Worm (Caenorhabditis elegans): ENCODE data around the gene spp-6.

The spp-6 gene

ce11 chrX:7316485-7317391 lies at the start of gene spp-6, which contains the start of gene spp-2:
spp-6 (plus strand) TSS chrX:7317341.
spp-2 (minus strand) TSS chrX:7316818.
- TF ChIP-seq B0310.2 (tag; optimal IDR thresholded peaks at IDR 0.05): no peak
- TF ChIP-seq hmbx-1 (tag; optimal IDR thresholded peaks at IDR 0.05): no peak
- TF ChIP-seq pes-1 (GFP tag; IDR thresholded peaks at IDR 0.05): no peak
- no peak for TF ChIP-seq ets-7 (tag; optimal IDR thresholded peaks at IDR 0.05)
- TF ChIP-seq ama-1 (optimal IDR thresholded peaks at IDR 0.05): no peak
- TF ChIP-seq scrt-1 (GFP tag; IDR thresholded peaks at IDR 0.05): no peak
- no peak for TF ChIP-seq sea-1 (GFP tag; conservative IDR thresholded peaks at IDR 0.05)
- TF ChIP-seq ceh-13 (GFP tag; optimal IDR thresholded peaks at IDR 0.05): no peak
- TF ChIP-seq tbx-11 (GFP tag; IDR thresholded peaks at IDR 0.05): no peak

DNA sequence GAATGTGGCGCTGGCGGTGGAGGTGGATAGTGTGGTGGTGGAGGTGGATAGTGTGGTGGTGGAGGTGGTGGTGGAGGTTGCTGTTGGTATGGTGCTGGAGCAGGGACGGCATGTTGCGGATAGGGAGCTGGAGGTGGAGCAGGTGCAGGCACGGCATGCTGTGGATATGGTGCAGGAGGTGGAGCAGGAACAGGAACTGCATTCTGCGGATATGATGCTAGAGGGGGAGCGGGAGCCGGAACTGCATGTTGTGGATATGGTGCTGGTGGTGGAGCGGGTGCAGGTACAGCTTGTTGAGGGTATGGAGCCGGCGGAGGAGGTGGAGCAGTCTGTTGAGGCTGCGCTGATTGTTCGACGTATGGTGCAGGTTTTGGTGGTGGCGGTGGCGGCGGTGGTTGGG lies 48.2 kb upstream of the spp-6 start:
- TF ChIP-seq ets-7 (tag; optimal IDR thresholded peaks at IDR 0.05) (no peak), tbx-11 (GFP tag; IDR thresholded peaks at IDR 0.05) (no peak), sea-1 (GFP tag; conservative IDR thresholded peaks at IDR 0.05) (0 out of 2 replicates have a peak, but pooled peaks have one; percentile 31), flt-1 (GFP tag; IDR thresholded peaks at IDR 0.05) (no peak), B0310.2 (tag; optimal IDR thresholded peaks at IDR 0.05) (no peak), aly-1 (tag; optimal IDR thresholded peaks at IDR 0.05) (no peak), tra-4 (tag; optimal IDR thresholded peaks at IDR 0.05) (no peak), hmbx-1 (tag; optimal IDR thresholded peaks at IDR 0.05) (no peak), scrt-1 (GFP tag; IDR thresholded peaks at IDR 0.05) (0 out of 2 replicates have a peak, but pooled peaks have one; percentile 30), hnd-1 (tag; optimal IDR thresholded peaks at IDR 0.05) (no peak)

- TF ChIP-seq pes-1 (GFP tag; IDR thresholded peaks at IDR 0.05) (no peak), tbx-37 (GFP tag; conservative IDR thresholded peaks at IDR 0.05) (no peak), tbx-11 (GFP tag; IDR thresholded peaks at IDR 0.05) (no peak), hmg-4 (GFP tag; optimal IDR thresholded peaks at IDR 0.05) (no peak), sea-1 (GFP tag; conservative IDR thresholded peaks at IDR 0.05) (no peak), B0310.2 (tag; optimal IDR thresholded peaks at IDR 0.05) (no peak), tra-4 (tag; optimal IDR thresholded peaks at IDR 0.05) (no peak), F13C5.2 (tag; optimal IDR thresholded peaks at IDR 0.05) (no peak), hmbx-1 (tag; optimal IDR thresholded peaks at IDR 0.05) (no peak), flt-1 (GFP tag; IDR thresholded peaks at IDR 0.05) (no peak), ceh-13 (GFP tag; optimal IDR thresholded peaks at IDR 0.05) (no peak), scrt-1 (GFP tag; IDR thresholded peaks at IDR 0.05) (no peak), aly-1 (tag; optimal IDR thresholded peaks at IDR 0.05) (no peak), ama-1 (optimal IDR thresholded peaks at IDR 0.05) (no peak), hnd-1 (tag; optimal IDR thresholded peaks at IDR 0.05) (no peak), ets-7 (tag; optimal IDR thresholded peaks at IDR 0.05) (no peak), ceh-36 (tag; optimal IDR thresholded peaks at IDR 0.05) (no peak)
These were observed 47.8 kb upstream of the spp-6 start, which contains the start of gene grd-7 for ce11 chrX:7269379-7269778. grd-7 (minus strand) TSS chrX:7269479.

ce11 chrX:7271968-7272367 lies 45.2 kb upstream of the spp-6 start, which contains the start of gene F46H5.11:
F46H5.11 (minus strand) TSS chrX:7272068.
- TF ChIP-seq aly-1 (tag; optimal IDR thresholded peaks at IDR 0.05): no peak

DNA sequence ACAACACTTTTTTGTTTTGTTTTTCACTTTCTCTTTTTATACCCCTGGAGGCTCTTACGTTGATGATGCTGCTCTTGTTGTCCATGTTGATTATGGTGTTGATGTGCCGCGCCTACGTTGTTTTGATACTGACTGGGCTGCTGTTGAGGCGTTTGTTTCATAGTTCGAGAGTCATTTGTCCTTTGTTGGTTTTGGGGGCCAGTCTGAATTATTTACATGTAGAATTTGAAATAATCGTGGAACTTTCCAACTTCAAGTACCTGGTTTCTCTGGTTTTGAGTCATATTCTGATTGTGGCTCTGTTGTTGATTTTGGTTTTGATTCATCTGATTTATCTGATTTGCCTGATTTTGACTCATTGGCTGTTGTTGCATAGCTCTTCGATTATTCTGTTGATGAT lies 39.0 kb upstream of the spp-6 start:
- TF ChIP-seq B0310.2 (tag; optimal IDR thresholded peaks at IDR 0.05): no peak
- TF ChIP-seq ama-1 (optimal IDR thresholded peaks at IDR 0.05): no peak
- TF ChIP-seq F13C5.2 (tag; optimal IDR thresholded peaks at IDR 0.05): no peak

- TF ChIP-seq ama-1 (optimal IDR thresholded peaks at IDR 0.05) (no peak), hmbx-1 (tag; optimal IDR thresholded peaks at IDR 0.05) (no peak), B0310.2 (tag; optimal IDR thresholded peaks at IDR 0.05) (no peak), hmg-4 (GFP tag; optimal IDR thresholded peaks at IDR 0.05) (no peak), hnd-1 (tag; optimal IDR thresholded peaks at IDR 0.05) (no peak), aly-1 (tag; optimal IDR thresholded peaks at IDR 0.05) (no peak), ceh-36 (tag; optimal IDR thresholded peaks at IDR 0.05) (no peak), tra-4 (tag; optimal IDR thresholded peaks at IDR 0.05) (no peak), pes-1 (GFP tag; IDR thresholded peaks at IDR 0.05) (no peak), sea-1 (GFP tag; conservative IDR thresholded peaks at IDR 0.05) (no peak), tbx-11 (GFP tag; IDR thresholded peaks at IDR 0.05) (no peak), F13C5.2 (tag; optimal IDR thresholded peaks at IDR 0.05) (no peak), flt-1 (GFP tag; IDR thresholded peaks at IDR 0.05) (no peak), tbx-37 (GFP tag; conservative IDR thresholded peaks at IDR 0.05) (no peak), ceh-13 (GFP tag; optimal IDR thresholded peaks at IDR 0.05) (no peak)
These were observed 37.3 kb upstream of the spp-6 start, which contains the start of gene unc-10 for ce11 chrX:7279671-7280389. unc-10 (minus strand) TSS chrX:7280322.

DNA sequence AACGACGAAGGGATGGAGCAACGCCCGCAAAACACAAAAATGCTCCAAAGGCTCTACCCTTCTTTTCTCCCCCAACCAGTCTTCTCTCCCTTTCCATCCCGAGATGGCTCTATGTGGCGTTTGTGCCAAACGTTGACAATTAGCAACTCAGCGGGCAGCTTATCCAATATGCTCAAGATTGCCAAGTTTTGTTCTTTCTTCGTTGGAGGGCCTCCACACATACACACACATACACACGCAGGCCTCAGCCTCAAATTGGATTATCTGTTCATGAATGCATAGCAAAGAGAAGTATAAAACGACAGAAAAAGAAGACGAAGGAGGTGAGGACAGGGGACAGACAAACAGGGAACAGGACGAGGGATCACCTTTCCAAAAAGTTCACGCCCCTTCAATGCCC lies 35.8 kb upstream of the spp-6 start:
- peak; percentile 17 for TF ChIP-seq hmg-4 (GFP tag; optimal IDR thresholded peaks at IDR 0.05)
- no peak for TF ChIP-seq hmbx-1 (tag; optimal IDR thresholded peaks at IDR 0.05)
- TF ChIP-seq ceh-13 (GFP tag; optimal IDR thresholded peaks at IDR 0.05): no peak

DNA sequence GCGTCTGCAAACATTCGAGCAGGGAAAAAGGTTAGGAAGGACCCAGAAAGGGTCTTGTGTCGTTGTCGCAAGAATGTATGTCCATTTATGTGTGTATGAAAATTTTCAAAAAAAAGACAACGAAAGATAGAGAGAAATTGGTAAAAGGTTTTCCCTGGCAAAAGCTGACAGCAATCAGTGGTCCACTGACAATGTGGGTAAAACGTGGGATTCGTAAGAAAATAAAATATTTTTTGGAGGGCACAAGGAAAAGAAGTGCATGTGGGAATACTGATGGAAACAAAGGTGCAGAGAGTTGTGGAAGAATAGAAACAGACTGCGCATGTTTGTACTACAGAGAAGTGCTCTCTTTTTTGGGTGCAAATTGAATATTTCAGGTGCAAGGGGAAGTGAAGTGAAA lies 34.0 kb upstream of the spp-6 start:
- no peak for TF ChIP-seq B0310.2 (tag; optimal IDR thresholded peaks at IDR 0.05)
- no peak for TF ChIP-seq tbx-11 (GFP tag; IDR thresholded peaks at IDR 0.05)
- no peak for TF ChIP-seq aly-1 (tag; optimal IDR thresholded peaks at IDR 0.05)
- TF ChIP-seq hmg-4 (GFP tag; optimal IDR thresholded peaks at IDR 0.05): no peak
- no peak for TF ChIP-seq ets-7 (tag; optimal IDR thresholded peaks at IDR 0.05)
- no peak for TF ChIP-seq scrt-1 (GFP tag; IDR thresholded peaks at IDR 0.05)
- TF ChIP-seq ama-1 (optimal IDR thresholded peaks at IDR 0.05): no peak
- no peak for TF ChIP-seq hmbx-1 (tag; optimal IDR thresholded peaks at IDR 0.05)
- TF ChIP-seq ceh-36 (tag; optimal IDR thresholded peaks at IDR 0.05): no peak
- no peak for TF ChIP-seq tbx-37 (GFP tag; conservative IDR thresholded peaks at IDR 0.05)
- no peak for TF ChIP-seq tra-4 (tag; optimal IDR thresholded peaks at IDR 0.05)
- no peak for TF ChIP-seq flt-1 (GFP tag; IDR thresholded peaks at IDR 0.05)
- TF ChIP-seq sea-1 (GFP tag; conservative IDR thresholded peaks at IDR 0.05): no peak
- TF ChIP-seq F13C5.2 (tag; optimal IDR thresholded peaks at IDR 0.05): no peak
